Fruit fly (Drosophila melanogaster) whole organism, larva: ENCODE data around the gene Yod1.

Experiments used
- noc ChIP-seq: fragments of 200-800 bp; sonication (Bioruptor generic); optimal IDR thresholded peaks from 3 replicates; lab custom pipeline; 2019; ENCODE audit warnings: missing biosample characterization, mild to moderate bottlenecking, missing genetic modification characterization, moderate library complexity

Gene Yod1

DNA sequence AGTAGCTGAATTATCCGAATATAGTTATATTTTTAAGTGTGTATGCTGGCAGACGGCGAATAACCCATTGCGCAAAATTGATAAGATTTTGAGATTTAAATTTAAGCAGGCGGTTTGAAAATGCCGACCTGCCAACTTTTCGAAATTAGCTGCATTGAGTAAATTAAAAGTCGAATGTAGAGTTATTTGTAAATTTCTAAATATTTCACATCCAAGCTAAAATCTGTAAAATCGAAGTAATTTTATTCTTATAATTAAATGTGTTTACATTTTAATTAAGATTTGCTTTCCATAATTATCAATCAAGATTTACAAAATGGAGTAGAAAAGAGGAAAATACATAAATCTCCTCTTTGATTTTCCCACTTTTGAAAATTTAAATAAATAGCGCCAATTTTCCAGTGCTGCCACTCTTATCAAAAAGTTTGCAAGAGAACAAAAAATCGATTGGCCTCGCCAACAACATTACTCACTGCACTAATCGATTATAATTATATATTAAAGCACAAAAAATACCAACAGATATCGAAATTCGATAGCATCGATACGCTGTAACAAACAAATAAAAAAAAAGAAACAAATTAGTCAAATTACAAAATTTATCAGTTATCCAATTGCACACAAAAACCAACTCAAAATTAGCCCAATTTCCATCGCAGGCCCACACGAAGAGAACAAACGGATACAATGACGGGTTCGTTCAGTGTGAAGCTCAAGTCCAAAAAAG is at the start of gene Yod1:
TSS of gene Yod1 (plus strand) at position 168 of the 727 bp plus-strand sequence.
- TF ChIP-seq noc: no peak

DNA sequence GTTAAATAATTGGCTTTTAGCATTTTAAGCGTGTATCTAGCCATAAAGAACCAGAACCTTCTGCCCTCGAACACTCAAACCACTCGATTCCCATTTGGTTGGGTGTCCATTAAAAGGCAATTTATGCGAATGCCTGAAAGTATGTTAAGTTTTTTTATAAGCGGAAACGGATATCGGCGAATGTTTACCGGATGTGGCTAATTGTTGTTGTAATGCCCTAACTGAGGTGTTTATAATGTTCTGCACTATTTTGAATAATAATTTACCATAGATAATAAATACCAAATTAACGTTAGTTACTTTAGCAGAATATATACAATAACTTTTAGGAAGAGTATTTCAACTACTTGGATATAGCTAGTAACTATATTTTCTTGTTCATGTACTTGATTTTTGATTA is 37.0 kb upstream of the Yod1 start:
- TF ChIP-seq noc: no peak

DNA sequence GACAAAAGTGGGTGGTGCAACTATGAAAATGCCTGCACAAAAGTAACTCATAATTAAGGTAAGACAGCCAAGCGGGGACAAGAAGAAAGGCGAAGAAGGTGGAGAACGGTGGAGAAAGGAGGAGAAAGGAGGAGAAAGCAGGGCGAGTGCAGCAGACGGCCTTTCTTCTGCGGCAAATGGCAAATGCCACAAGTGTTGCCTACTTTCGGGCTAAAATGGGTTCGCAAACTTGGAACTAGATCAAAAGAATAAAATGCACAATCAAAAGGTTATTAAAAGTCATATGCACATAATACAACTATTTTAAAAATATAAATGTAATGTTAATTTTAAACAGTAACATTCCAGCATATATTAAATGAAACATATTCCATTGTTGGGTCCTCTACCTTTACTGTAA is 31.6 kb upstream of the Yod1 start:
- TF ChIP-seq noc: no peak

DNA sequence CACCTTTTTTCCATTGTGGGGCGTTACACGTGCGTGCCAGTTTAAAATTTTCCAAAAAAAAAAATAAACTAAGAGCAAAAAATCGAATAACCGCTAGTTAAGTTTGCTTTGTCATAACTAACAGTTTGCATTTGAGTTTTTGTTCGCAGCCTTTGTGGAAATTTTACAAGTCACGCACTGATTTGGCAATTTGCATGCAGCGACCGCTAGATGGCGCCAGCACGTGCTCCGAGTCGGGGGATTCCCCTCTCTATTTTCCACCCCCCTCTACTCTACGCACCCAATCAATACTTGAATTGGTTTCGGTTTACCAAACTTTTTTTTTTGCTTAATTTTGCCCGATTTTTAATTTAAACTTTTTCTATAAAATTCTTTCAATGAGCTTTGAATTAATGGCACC is 8.5 kb upstream of the Yod1 start:
- no peak for TF ChIP-seq noc

DNA sequence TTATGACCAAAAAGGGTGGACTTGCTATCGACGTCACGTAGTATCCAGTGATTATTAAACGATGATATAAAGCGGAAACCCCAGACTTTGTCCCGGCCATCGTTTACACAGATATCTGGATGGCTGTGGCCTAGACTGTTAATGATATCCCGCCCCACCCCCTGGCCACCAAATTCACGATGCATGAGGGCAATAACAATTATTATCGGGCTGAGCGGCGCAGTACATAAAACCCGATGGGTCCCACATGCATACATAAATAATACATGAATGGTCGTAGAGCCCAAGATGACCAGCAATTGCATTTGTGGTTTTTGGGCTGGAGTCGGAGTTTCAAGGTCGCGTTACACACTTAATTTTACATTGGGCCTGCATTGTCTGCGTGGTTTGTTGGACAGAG is 6.1 kb upstream of the Yod1 start:
- TF ChIP-seq noc: no peak

DNA sequence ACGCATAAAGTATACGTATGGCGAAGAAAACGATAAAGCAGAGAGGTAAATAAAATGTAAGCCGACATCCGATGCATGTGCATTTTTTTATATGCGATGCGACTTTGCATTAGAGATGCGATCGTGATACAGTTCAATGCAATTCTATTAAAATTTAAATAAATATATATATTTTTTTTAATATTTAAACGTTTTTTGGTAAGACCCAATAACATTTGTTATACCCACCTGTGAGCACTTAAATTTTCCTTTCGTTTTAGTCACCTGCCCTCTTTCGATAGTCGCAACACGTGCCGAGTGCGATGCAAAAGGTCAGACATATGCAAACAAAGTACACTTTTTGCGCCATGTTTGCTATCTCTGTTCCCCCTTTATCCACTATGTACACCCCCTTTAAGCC is 5.5 kb upstream of the Yod1 start:
- no peak for TF ChIP-seq noc

DNA sequence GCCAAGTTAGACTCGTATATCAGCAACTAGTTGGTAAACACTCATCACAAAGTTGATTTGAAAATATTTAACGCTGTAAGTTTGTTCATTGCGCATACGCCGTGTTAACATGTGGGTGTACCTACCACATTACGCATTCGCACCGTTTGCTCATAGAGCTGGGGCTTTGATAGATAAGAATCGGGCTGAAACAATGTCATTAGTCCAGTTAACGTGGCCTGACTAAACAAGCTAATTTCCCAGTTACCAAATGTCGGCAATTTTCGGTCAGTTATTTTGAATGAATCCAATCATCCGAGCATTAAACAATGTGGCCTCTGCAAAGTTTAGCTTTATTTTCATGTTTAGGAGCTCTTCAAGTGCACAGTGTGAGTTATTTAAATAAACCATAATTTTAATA is 4.5 kb upstream of the Yod1 start, which contains the start of gene CG4597:
TSS of gene CG4597 (plus strand) at position 301 of the 400 bp plus-strand sequence.
- TF ChIP-seq noc: no peak

DNA sequence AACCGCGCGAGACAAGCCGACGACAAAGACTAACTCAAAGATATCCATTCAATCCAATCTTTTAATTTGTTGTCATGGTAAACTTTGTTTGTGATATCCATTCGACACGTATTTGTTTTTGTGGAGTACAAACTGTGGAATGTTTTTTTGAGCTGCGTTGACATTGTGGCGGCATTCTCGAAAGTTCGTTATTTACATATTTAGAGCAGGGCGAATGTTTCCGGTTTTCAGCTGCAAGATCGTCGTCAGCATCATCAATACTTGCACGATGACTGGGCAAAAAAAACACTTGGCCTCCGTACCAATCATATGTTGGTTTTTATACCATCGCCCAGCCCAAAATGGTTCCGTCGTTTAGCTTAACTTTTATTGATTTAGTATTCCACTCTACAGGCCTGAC is 3.2 kb upstream of the Yod1 start:
- no peak for TF ChIP-seq noc

DNA sequence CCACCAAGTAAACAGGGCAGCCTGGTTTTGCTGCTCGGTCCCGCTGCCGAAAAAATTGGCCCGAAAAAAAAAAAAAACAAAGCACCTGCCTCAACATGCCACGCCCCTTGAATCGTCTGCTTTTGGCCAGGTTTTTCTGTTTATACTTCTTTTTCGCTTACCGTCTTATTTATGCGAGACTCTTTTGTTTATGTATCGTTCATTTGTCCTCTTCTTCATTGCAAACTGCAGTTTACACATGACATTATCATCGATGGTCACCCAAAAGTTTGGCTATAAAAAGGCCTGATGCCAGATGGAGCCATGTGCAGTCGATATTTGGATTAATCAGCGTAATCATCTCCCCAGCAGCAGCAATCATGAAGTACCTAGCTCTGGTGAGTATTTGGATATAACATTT is 2.4 kb upstream of the Yod1 start, which contains the start of gene CG15212:
TSS of gene CG15212 (plus strand) at position 301 of the 400 bp plus-strand sequence.
- TF ChIP-seq noc: no peak

DNA sequence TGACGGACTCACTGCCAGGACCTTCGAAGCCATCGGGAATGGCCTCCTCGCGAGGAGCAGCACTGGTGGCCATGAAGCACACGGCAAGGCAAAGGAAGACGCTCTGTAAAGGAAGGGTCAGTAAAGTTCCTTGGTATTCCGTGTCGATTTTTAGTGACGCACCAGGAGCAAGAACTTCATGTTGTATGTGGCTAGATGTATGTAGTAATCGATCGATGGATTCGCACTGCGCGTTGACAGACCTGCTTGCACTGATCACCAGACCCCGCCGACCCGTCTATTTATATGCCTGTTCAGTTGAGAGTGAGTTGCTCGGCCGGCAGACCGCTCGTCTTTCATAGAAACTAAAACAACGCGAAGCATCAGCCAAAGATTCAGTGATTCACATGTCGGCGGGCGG is 705 bp upstream of the Yod1 start, which contains the start of gene CG15213:
TSS of gene CG15213 (minus strand) at position 255 of the 400 bp plus-strand sequence.
- no peak for TF ChIP-seq noc

DNA sequence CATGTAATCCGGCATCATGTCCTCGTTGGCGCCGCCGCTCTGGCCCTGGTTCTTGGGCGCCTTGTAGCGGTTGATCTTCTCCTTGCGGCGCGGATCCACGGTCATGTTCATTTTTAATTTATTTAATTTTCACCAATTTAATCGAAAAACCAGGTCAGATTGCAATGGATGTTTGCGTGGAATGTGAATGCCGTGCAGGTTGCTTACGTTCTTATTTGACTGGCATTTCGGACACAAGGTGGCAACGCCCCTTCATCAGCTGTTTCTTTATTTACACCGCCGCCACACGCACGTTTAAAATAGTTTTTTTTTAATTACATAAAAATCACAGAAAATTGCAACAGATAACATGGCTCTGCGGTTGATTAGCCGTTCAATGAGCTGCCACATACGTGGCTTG is 2.5 kb downstream of the Yod1 start, which contains the start of the genes CG10674 and CG4611:
TSS of gene CG10674 (minus strand) at position 170 of the 400 bp plus-strand sequence.
TSS of gene CG4611 (plus strand) at position 254 of the 400 bp plus-strand sequence.
- TF ChIP-seq noc: no peak

DNA sequence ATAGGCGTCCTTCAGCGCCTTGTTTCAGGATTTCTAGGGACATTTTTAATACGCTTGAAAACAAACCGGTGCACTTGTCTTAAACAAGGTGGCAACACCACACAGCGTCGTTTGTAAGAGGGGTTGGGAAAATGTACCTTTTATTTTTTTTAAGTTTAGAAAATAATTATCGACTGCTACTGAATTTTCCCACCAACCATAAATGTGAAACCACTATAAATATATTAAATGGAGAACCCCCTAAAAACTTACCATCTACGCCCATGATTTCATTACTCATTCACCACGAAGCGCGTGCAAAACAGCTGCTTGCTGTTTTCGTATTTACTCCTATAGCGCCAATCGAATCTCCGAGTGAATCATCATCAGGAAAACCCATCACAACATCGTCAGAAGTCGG is 5.6 kb downstream of the Yod1 start, which contains the start of the genes Tcs5 and CHMP2B:
TSS of gene Tcs5 (minus strand) at position 84 of the 400 bp plus-strand sequence.
TSS of gene CHMP2B (plus strand) at position 308 of the 400 bp plus-strand sequence.
- TF ChIP-seq noc: peak; percentile 99

DNA sequence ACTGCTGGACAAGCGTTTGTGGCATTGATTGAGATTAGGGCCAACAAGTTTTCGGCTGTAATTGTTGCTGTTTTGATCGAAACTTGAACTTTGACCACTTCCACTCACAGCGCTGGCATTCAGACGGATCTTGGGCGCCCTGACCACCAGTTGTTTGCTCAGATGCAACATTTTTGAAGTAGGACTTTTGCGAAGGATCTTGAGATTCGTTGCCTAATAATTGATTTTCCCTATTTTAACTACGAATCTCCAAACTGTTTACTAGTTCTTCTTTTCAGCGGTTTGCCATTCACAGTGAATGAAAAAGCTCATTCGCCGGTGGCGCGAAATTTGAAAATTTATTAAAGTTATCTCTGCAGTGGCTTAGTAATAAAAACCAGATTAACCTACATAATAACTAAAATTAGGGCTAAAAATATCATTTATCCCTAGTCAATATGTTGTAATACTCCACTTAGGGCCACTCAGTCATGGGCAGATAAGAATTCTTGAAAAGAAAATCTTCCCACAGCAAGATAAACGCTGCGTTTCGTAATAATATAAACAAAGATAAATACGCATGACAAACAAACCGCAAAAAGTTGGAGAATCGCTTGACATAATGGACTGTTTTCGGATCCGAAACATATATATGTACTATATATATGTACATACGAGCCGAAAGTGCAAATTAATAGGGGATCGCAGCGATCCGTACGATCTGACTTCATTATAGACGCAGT is 7.9 kb downstream of the Yod1 start, which contains the start of the genes Dhrs4 and Gdap1:
TSS of gene Dhrs4 (minus strand) at position 267 of the 722 bp plus-strand sequence.
TSS of gene Gdap1 (plus strand) at position 574 of the 722 bp plus-strand sequence.
- no peak for TF ChIP-seq noc

DNA sequence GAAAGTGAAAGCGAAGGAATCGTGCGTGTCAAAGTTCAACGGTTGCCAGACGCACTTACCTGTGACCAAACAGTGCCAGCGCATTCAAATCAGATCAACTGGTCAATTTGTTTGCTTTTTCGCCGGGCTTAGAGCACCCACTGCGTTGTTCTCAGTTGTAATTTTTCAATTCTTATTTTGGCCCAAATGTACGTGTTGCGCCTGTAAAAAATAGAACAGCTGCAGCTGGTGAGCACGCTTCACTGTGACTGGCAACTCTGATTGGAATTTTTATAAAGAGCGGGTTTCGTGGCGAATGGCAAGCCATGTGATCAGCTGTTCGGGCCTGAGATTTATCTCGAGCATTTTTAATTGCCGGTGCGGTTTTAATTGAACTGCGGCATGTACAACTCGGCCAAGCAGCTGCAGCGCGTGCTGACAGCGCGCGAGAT is 12.2 kb downstream of the Yod1 start, which contains the start of the genes Fitm and AlaRS-m:
TSS of gene Fitm (minus strand) at position 250 of the 431 bp plus-strand sequence.
TSS of gene AlaRS-m (plus strand) at position 285 of the 431 bp plus-strand sequence.
- TF ChIP-seq noc: no peak

DNA sequence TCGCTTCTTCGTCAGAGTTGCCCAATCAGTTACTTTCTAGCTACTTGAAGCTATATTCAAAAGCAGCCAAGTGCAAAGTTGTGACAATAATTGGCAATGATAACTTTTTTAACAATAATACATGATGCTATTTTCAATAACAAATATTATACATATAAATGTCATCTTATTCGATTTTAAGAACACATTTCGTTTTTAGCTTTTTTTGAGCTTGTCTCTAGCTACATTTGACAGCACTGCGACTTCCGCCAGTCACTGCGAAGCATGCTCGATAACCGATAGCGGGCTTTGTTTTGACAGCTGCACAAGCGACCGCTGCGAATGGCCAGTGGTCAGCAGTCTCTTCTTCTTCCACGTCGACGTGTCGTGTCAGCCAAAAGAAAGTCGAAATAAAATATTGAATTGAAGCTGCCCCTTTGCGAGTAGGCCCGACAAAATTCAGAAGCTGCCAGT is 18.7 kb downstream of the Yod1 start, which contains the start of the genes Gen and Srp54k:
TSS of gene Gen (minus strand) at position 23 of the 453 bp plus-strand sequence.
TSS of gene Srp54k (plus strand) at position 325 of the 453 bp plus-strand sequence.
- peak; percentile 55 for TF ChIP-seq noc

DNA sequence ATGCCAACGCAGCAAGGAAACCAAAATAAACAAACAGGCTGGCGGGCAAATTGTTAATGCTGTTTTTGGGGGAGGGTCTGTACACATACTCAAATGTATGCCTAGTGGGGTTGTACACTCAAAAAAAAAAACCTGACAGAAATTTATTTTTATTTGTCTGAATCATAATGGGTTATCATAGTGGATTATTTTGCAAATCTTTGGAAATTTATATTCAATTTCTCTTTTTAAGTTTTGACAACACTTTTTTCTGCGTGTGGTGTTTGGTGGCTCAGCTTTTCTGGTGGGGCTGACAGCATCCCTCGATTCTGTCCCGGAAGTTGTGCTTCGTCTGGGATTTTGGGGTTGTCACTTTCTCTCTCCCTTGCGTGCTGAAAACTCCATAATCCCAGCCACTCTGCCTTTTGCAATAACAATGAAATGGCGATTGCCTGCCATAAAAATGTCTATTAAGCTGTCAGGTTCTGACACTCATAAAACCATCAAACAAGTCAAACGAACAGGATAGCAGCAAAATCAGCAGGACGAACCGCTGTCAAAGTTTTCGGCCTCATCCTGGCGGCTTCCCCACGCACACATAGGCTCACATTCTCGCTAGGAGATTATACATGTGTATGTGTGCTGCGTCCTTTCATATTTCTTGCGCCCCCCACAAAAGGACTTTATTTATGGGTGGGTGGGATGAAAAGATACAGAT is 21.4 kb downstream of the Yod1 start:
- TF ChIP-seq noc: no peak
